Worm (Caenorhabditis elegans): Measurements from ENCODE around the gene C05D12.7.
A peak's percentile ranks its signal among the peaks of the same experiment; 100 is the strongest.

The C05D12.7 gene

ce11 chrII:11448753-11449152 lies 38.9 kb downstream of the C05D12.7 start, which contains the start of gene W02B12.1:
TSS of gene W02B12.1 (plus strand) at chrII:11449021.
- TF ChIP-seq nhr-11 (tag; optimal IDR thresholded peaks at IDR 0.05) (no peak), dve-1 (tag; optimal IDR thresholded peaks at IDR 0.05; ENCODE audit: insufficient read depth) (peak; percentile 41), pqm-1 (tag; optimal IDR thresholded peaks at IDR 0.05) (peak; percentile 78), Y5F2A.4 (GFP tag; optimal IDR thresholded peaks at IDR 0.05) (no peak), dmd-6 (GFP tag; IDR thresholded peaks at IDR 0.05) (peak; percentile 30; the same call in 1 of the 2 replicates), nhr-41 (GFP tag; IDR thresholded peaks at IDR 0.05) (no peak), mes-2 (tag; optimal IDR thresholded peaks at IDR 0.05; ENCODE audit: poor library complexity, severe bottlenecking) (no peak), aha-1 (tag) (peak; percentile 70), mxl-3 (GFP tag; optimal IDR thresholded peaks at IDR 0.05) (peak; percentile 6), hlh-11 (tag; optimal IDR thresholded peaks at IDR 0.05) (peak; percentile 40), nhr-28 (tag; optimal IDR thresholded peaks at IDR 0.05) (peak; percentile 38)

- TF ChIP-seq lsy-2 (tag; optimal IDR thresholded peaks at IDR 0.05) (no peak), Y105C5A.15 (GFP tag; IDR thresholded peaks at IDR 0.05) (no peak), attf-4 (tag; optimal IDR thresholded peaks at IDR 0.05) (no peak), aha-1 (tag) (peak; percentile 4), dpl-1 (GFP tag; optimal IDR thresholded peaks at IDR 0.05) (no peak), unc-62 (GFP tag; optimal IDR thresholded peaks at IDR 0.05 in 1 of 2) (peak in 1 of 2 experiments; percentile 94), unc-62 (tag; optimal IDR thresholded peaks at IDR 0.05) (no peak), hif-1 (tag; optimal IDR thresholded peaks at IDR 0.05) (no peak)
Observed at ce11 chrII:11450882-11451281, 41.0 kb downstream of the C05D12.7 start.

- TF ChIP-seq madf-5 (GFP tag; IDR thresholded peaks at IDR 0.05): no peak
- TF ChIP-seq mxl-3 (GFP tag; optimal IDR thresholded peaks at IDR 0.05): no peak
- TF ChIP-seq dve-1 (tag; optimal IDR thresholded peaks at IDR 0.05; ENCODE audit: insufficient read depth): no peak
- TF ChIP-seq mxl-2 (GFP tag; conservative IDR thresholded peaks at IDR 0.05): no peak
- peak; percentile 74 for TF ChIP-seq set-16 (GFP tag; IDR thresholded peaks at IDR 0.05)
- 0 out of 2 replicates have a peak, but pooled peaks have one; percentile 43 for TF ChIP-seq egl-43 (GFP tag; IDR thresholded peaks at IDR 0.05)
Observed at ce11 chrII:11451738-11452137, 41.9 kb downstream of the C05D12.7 start.

- TF ChIP-seq madf-9 (GFP tag; conservative IDR thresholded peaks at IDR 0.05): no peak
- TF ChIP-seq nhr-76 (tag; optimal IDR thresholded peaks at IDR 0.05): no peak
- no peak for TF ChIP-seq rbr-2 (tag; optimal IDR thresholded peaks at IDR 0.05)
- no peak for TF ChIP-seq Y105C5A.15 (GFP tag; IDR thresholded peaks at IDR 0.05)
- no peak for TF ChIP-seq aly-2 (tag; optimal IDR thresholded peaks at IDR 0.05)
- TF ChIP-seq zfp-3 (GFP tag; conservative IDR thresholded peaks at IDR 0.05): no peak
- no peak for TF ChIP-seq dmd-8 (GFP tag; IDR thresholded peaks at IDR 0.05)
- TF ChIP-seq egl-43 (GFP tag; IDR thresholded peaks at IDR 0.05): 0 out of 2 replicates have a peak, but pooled peaks have one; percentile 5
- no peak for TF ChIP-seq Y48G9A.11 (GFP tag; IDR thresholded peaks at IDR 0.05)
- TF ChIP-seq gei-8 (GFP tag; optimal IDR thresholded peaks at IDR 0.05): no peak
- TF ChIP-seq tag-97 (GFP tag; IDR thresholded peaks at IDR 0.05): no peak
- peak; percentile 93 for TF ChIP-seq aha-1 (tag)
- no peak for TF ChIP-seq lin-29 (GFP tag; IDR thresholded peaks at IDR 0.05)
- no peak for TF ChIP-seq R02D3.7 (tag; optimal IDR thresholded peaks at IDR 0.05)
- TF ChIP-seq jun-1 (tag; optimal IDR thresholded peaks at IDR 0.05): no peak
- no peak for TF ChIP-seq dve-1 (tag; optimal IDR thresholded peaks at IDR 0.05; ENCODE audit: insufficient read depth)
- TF ChIP-seq mdt-29 (GFP tag; IDR thresholded peaks at IDR 0.05): no peak
- TF ChIP-seq F10B5.3 (tag; optimal IDR thresholded peaks at IDR 0.05): no peak
- no peak for TF ChIP-seq nhr-42 (GFP tag; IDR thresholded peaks at IDR 0.05)
- no peak for TF ChIP-seq snpc-4 (tag; optimal IDR thresholded peaks at IDR 0.05)
- no peak for TF ChIP-seq lin-38 (GFP tag; IDR thresholded peaks at IDR 0.05)
- no peak for TF ChIP-seq nhr-28 (tag; optimal IDR thresholded peaks at IDR 0.05)
- no peak for TF ChIP-seq pqm-1 (tag; optimal IDR thresholded peaks at IDR 0.05)
- TF ChIP-seq lin-1 (GFP tag; IDR thresholded peaks at IDR 0.05): no peak
- TF ChIP-seq unc-62 (GFP tag; optimal IDR thresholded peaks at IDR 0.05 in 1 of 2): peak in 1 of 2 experiments; percentile 28
- TF ChIP-seq unc-62 (tag; optimal IDR thresholded peaks at IDR 0.05): no peak
Observed at ce11 chrII:11452498-11453005, 42.7 kb downstream of the C05D12.7 start, which contains the start of gene rsp-2. TSS of gene rsp-2 (minus strand) at chrII:11452955.
